Fruit fly (Drosophila melanogaster): Measurements from ENCODE around the gene Hrs.
A peak's percentile ranks its signal among the peaks of the same experiment; 100 is the strongest.

Hrs gene

DNA sequence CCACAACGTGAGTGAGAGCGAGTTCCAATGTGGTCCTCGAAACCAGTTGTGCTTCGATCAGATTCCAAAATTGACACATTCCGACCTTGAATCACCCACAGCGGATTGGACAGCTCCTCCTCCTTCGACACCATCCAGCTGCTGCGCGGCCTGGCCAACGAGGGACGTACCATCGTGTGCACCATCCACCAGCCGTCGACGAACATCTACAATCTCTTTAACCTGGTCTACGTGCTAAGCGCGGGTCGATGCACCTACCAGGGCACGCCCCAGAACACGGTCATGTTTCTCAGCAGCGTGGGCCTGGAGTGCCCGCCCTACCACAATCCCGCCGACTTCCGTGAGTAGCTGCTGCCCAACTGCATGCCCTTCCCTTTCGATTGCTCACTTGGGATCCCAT, 2.2 kb upstream of the Hrs start:
- no peak for TF ChIP-seq Hr38 (GFP tag; optimal IDR thresholded peaks at IDR 0.05)
- TF ChIP-seq CG3919 (GFP tag; optimal IDR thresholded peaks at IDR 0.05) = no peak

DNA sequence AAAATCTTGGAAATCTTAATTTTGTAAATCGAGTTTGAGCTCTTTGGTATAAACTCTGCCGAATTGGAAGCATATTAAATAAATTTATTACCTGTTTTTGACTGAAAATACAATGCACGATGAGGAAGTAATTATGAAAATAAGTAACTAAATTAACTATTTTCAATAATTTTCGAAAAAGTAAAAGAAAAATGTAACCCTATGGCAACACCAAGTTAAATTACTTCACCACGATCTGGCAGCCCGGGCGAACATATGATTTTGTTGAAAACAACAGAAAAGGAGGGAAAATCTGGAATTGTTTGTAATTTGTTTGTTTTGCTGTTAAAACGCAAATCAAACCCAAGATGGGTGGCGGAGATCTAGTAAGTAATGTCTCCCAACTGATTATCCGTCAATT, 5.1 kb downstream of the Hrs start, which contains the start of the genes CG9961 and Cwc25:
Gene CG9961 (minus strand): TSS at position 83 of the 400 bp plus-strand sequence.
Gene Cwc25 (plus strand): TSS at position 247 of the 400 bp plus-strand sequence.
- TF ChIP-seq dsx (GFP tag; optimal IDR thresholded peaks at IDR 0.05; ENCODE audit: poor library complexity, severe bottlenecking) (peak; percentile 31), Ets96B (tag; optimal IDR thresholded peaks at IDR 0.05) (no peak), CG3032 (tag; optimal IDR thresholded peaks at IDR 0.05) (peak; percentile 25)

DNA sequence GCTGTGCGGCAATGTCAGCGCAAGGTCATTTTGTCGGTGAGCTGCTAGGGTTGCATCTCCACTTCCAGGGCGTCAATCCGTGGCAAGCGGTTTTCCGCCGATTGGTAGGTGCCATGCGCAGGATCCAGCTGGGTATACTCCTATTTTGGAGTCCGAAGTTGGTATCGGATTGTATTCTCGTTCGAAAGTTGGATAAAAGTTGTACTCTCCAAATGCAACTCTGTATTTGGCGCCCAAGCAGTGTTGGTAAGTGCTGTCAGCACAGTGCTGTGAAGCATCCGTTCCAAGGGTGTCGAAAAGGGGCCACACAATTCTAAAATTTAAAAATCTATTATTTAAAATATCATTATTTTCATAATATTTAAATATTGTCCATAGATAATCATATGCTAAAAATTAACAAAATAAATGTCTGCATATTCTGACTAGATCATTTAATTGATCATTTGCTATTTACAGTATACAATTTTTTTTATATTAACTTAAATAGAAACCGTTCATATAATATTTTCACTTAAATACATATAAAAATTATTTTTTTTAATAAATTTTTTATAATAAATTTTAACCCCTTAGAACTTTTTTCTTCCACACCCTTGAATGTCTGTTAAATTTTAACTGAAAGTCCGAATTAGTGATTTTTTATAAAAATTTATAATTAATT, 8.8 kb downstream of the Hrs start:
- peak; percentile 77 for TF ChIP-seq CG10669 (GFP tag; optimal IDR thresholded peaks at IDR 0.05)
- TF ChIP-seq CG32006 (GFP tag; optimal IDR thresholded peaks at IDR 0.05) = peak; percentile 88
- no peak for TF ChIP-seq vri (GFP tag; optimal IDR thresholded peaks at IDR 0.05)
- TF ChIP-seq Smox (GFP tag; optimal IDR thresholded peaks at IDR 0.05) = no peak
- TF ChIP-seq Hr4 (GFP tag; optimal IDR thresholded peaks at IDR 0.05) = no peak
- peak; percentile 77 for TF ChIP-seq Lpt (GFP tag; optimal IDR thresholded peaks at IDR 0.05)
- peak; percentile 88 for TF ChIP-seq Hr39 (GFP tag; optimal IDR thresholded peaks at IDR 0.05)
- TF ChIP-seq cyc (GFP tag; optimal IDR thresholded peaks at IDR 0.05) = peak; percentile 85
- TF ChIP-seq Hr38 (GFP tag; optimal IDR thresholded peaks at IDR 0.05) = no peak
- TF ChIP-seq CG6792 (GFP tag; optimal IDR thresholded peaks at IDR 0.05) = peak; percentile 82
- TF ChIP-seq spab (GFP tag; optimal IDR thresholded peaks at IDR 0.05) = no peak
- peak; percentile 68 for TF ChIP-seq fd59A (GFP tag; optimal IDR thresholded peaks at IDR 0.05)
- peak; percentile 79 for TF ChIP-seq Sox15 (GFP tag; optimal IDR thresholded peaks at IDR 0.05)
- TF ChIP-seq Blimp-1 (GFP tag; optimal IDR thresholded peaks at IDR 0.05) = peak; percentile 82
- TF ChIP-seq CG8319 (GFP tag; optimal IDR thresholded peaks at IDR 0.05) = peak; percentile 82
- peak; percentile 85 for TF ChIP-seq eg (GFP tag; IDR thresholded peaks at IDR 0.05)
- TF ChIP-seq topi (GFP tag; optimal IDR thresholded peaks at IDR 0.05) = peak; percentile 87
- peak; percentile 76 for TF ChIP-seq CG1621 (tag; optimal IDR thresholded peaks at IDR 0.05)
- peak; percentile 85 for TF ChIP-seq CG31627 (GFP tag; optimal IDR thresholded peaks at IDR 0.05)
- no peak for TF ChIP-seq Met (GFP tag; optimal IDR thresholded peaks at IDR 0.05)
- peak; percentile 72 for TF ChIP-seq CG6854 (GFP tag; optimal IDR thresholded peaks at IDR 0.05)
- TF ChIP-seq dsx (GFP tag; optimal IDR thresholded peaks at IDR 0.05; ENCODE audit: poor library complexity, severe bottlenecking) = peak; percentile 78
- TF ChIP-seq CG10631 (GFP tag; optimal IDR thresholded peaks at IDR 0.05) = peak; percentile 91
- TF ChIP-seq CG3919 (GFP tag; optimal IDR thresholded peaks at IDR 0.05) = peak; percentile 90
- peak; percentile 88; the same call in 1 of the 2 replicates for TF ChIP-seq CG15336 (GFP tag; IDR thresholded peaks at IDR 0.05)
- peak; percentile 70 for TF ChIP-seq CG11294 (GFP tag; IDR thresholded peaks at IDR 0.05)
- peak; percentile 67 for TF ChIP-seq Gug (GFP tag; IDR thresholded peaks at IDR 0.05)
- TF ChIP-seq CG6276 (GFP tag; optimal IDR thresholded peaks at IDR 0.05) = no peak
- peak; percentile 86 for TF ChIP-seq achi (GFP tag; optimal IDR thresholded peaks at IDR 0.05)
- peak; percentile 86 for TF ChIP-seq esn (GFP tag; optimal IDR thresholded peaks at IDR 0.05)
- no peak for TF ChIP-seq pdm3 (GFP tag; optimal IDR thresholded peaks at IDR 0.05)
- peak; percentile 93 for TF ChIP-seq CG3032 (tag; optimal IDR thresholded peaks at IDR 0.05)
- no peak for TF ChIP-seq Ets21C (GFP tag; optimal IDR thresholded peaks at IDR 0.05)
- peak; percentile 81 for TF ChIP-seq CG6163 (GFP tag; IDR thresholded peaks at IDR 0.05)
- peak; percentile 81 for TF ChIP-seq CG11902 (GFP tag; optimal IDR thresholded peaks at IDR 0.05)
- TF ChIP-seq CG9139 (GFP tag; optimal IDR thresholded peaks at IDR 0.05) = no peak
- TF ChIP-seq CG16779 (tag; optimal IDR thresholded peaks at IDR 0.05) = no peak
- peak; percentile 87 for TF ChIP-seq lz (GFP tag; optimal IDR thresholded peaks at IDR 0.05)
- TF ChIP-seq dac (GFP tag; optimal IDR thresholded peaks at IDR 0.05) = no peak
- TF ChIP-seq acj6 (GFP tag; optimal IDR thresholded peaks at IDR 0.05) = peak; percentile 80
- peak; percentile 79 for TF ChIP-seq Ets96B (tag; optimal IDR thresholded peaks at IDR 0.05)
- peak; percentile 88 for TF ChIP-seq Sox14 (GFP tag; optimal IDR thresholded peaks at IDR 0.05)
- peak; percentile 85 for TF ChIP-seq CG34406 (GFP tag; optimal IDR thresholded peaks at IDR 0.05)
- no peak for TF ChIP-seq fkh (GFP tag; optimal IDR thresholded peaks at IDR 0.05)
- peak; percentile 77 for TF ChIP-seq CG6808 (GFP tag; optimal IDR thresholded peaks at IDR 0.05)
- TF ChIP-seq Eip78C (GFP tag) = peak; percentile 93
